Worm (Caenorhabditis elegans) whole organism, early embryonic: ENCODE measurements around the gene srlf-28.

ENCODE experiments used
- B0310.2 ChIP-seq: sonication (generic microtip); optimal IDR thresholded peaks from 2 replicates; lab custom pipeline; 2016; ENCODE audit warnings: mild to moderate bottlenecking, missing genetic modification characterization, missing compliant biosample characterization
- aly-1 ChIP-seq: sonication (generic microtip); optimal IDR thresholded peaks from 2 replicates; lab custom pipeline; 2016; ENCODE audit warnings: missing genetic modification characterization, missing compliant biosample characterization
- ama-1 ChIP-seq: fragments of 150-350 bp; optimal IDR thresholded peaks from 2 replicates; lab custom pipeline; 2014
- ceh-13 ChIP-seq: fragments of 200-800 bp; sonication (Bioruptor generic); optimal IDR thresholded peaks from 2 replicates; lab custom pipeline; 2018; ENCODE audit warnings: mild to moderate bottlenecking, missing genetic modification characterization, missing compliant biosample characterization
- ceh-36 ChIP-seq: sonication (generic microtip); optimal IDR thresholded peaks from 2 replicates; lab custom pipeline; 2016; ENCODE audit warnings: missing genetic modification characterization, inconsistent platforms, missing compliant biosample characterization
- ets-7 ChIP-seq: sonication (generic microtip); optimal IDR thresholded peaks from 2 replicates; lab custom pipeline; 2016; ENCODE audit warnings: missing genotype, missing genetic modification characterization, missing compliant biosample characterization
- flt-1 ChIP-seq: fragments of 200-800 bp; sonication (Bioruptor generic); IDR thresholded peaks from 2 replicates; pipeline ENCODE4 v1.3.6; 2022; ENCODE audit warnings: missing genetic modification characterization, missing compliant biosample characterization
- hmbx-1 ChIP-seq: sonication (generic microtip); optimal IDR thresholded peaks from 2 replicates; lab custom pipeline; 2016; ENCODE audit warnings: mild to moderate bottlenecking, missing genetic modification characterization, missing compliant biosample characterization
- hmg-4 ChIP-seq: fragments of 200-800 bp; sonication (Bioruptor generic); optimal IDR thresholded peaks from 2 replicates; lab custom pipeline; 2018; ENCODE audit warnings: mild to moderate bottlenecking, missing genetic modification characterization, missing compliant biosample characterization
- pes-1 ChIP-seq: fragments of 200-800 bp; sonication (Bioruptor generic); IDR thresholded peaks from 2 replicates; pipeline ENCODE4 v1.3.6; 2022; ENCODE audit warnings: missing genetic modification reagents, missing genetic modification characterization, missing compliant biosample characterization
- scrt-1 ChIP-seq: fragments of 200-800 bp; sonication (Bioruptor generic); IDR thresholded peaks from 2 replicates; pipeline ENCODE4 v1.3.6; 2022; ENCODE audit warnings: missing genetic modification characterization, missing compliant biosample characterization
- tbx-11 ChIP-seq: fragments of 200-800 bp; sonication (Bioruptor generic); IDR thresholded peaks from 2 replicates; pipeline ENCODE4 v1.3.6; 2022; ENCODE audit warnings: missing genetic modification characterization, missing compliant biosample characterization
- tbx-37 ChIP-seq: fragments of 200-800 bp; sonication (Bioruptor generic); conservative IDR thresholded peaks from 2 replicates; pipeline ENCODE4 v1.3.6; 2022; ENCODE audit warnings: missing genetic modification reagents, missing genetic modification characterization, missing compliant biosample characterization
- tra-4 ChIP-seq: sonication (generic microtip); optimal IDR thresholded peaks from 2 replicates; lab custom pipeline; 2017; ENCODE audit warnings: missing genetic modification characterization, missing compliant biosample characterization

DNA sequence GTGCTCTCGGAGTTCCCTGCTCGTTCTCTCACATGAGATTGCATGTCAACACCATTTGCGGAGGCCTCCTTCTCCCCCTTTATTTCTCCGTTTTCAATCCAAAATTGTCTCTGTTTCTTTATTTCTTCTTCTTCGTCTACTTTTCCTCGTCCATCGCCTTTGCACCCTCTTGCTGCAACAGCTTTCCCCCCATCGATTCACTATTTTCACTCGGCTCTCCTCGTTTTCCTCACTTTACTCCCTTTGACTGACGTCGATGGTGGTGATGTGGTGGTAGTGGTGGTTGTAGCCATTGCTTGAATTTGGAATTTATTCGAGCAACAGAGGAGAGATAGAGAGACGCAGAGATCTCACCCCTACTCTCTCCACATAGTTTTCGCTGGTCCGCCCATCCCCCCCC lies 28.0 kb upstream of the srlf-28 start:
- TF ChIP-seq pes-1 (GFP tag; lab: Robert Waterston, UW) = no peak
- TF ChIP-seq ama-1 (lab: Kevin White, UChicago) = no peak
- TF ChIP-seq B0310.2 = no peak
- no peak for TF ChIP-seq ceh-36 (tag; lab: Kevin White, UChicago)
- TF ChIP-seq aly-1 (tag; lab: Kevin White, UChicago) = no peak
- TF ChIP-seq ceh-13 (GFP tag; lab: Kevin White, UChicago) = no peak
- no peak for TF ChIP-seq hmg-4 (GFP tag; lab: Kevin White, UChicago)
- TF ChIP-seq tbx-37 (GFP tag; lab: Robert Waterston, UW) = no peak
- no peak for TF ChIP-seq tra-4 (tag; lab: Kevin White, UChicago)
- TF ChIP-seq hmbx-1 (tag; lab: Kevin White, UChicago) = no peak
- no peak for TF ChIP-seq flt-1 (GFP tag; lab: Robert Waterston, UW)
- no peak for TF ChIP-seq scrt-1 (GFP tag; lab: Robert Waterston, UW)
- no peak for TF ChIP-seq ets-7 (tag; lab: Kevin White, UChicago)
- no peak for TF ChIP-seq tbx-11 (GFP tag; lab: Robert Waterston, UW)
